Fruit fly (Drosophila melanogaster): ENCODE data around the gene CG31140.

Gene CG31140

DNA sequence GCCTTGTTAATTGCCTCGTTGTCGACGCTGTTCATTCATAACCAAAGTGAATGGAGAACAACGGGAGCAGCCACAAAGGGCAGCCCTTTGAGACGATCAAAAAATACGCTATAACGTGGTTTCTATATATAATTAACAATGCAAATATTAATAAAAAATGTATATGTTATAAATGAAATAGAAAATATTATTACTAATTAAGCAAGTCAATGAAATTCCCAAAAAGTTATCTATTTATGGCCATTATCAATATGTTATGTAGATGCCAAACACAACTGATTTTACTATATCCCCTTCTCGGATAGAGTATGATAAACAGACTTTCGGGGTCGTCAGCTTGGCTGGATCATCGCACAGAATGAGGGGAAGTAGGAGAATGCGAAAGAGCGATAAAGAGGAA is 6.5 kb downstream of the CG31140 start (continued):
- TF ChIP-seq CG13894 (tag; optimal IDR thresholded peaks at IDR 0.05), result no peak
- no peak for TF ChIP-seq CHES-1-like (GFP tag; optimal IDR thresholded peaks at IDR 0.05)
- TF ChIP-seq CG2199 (GFP tag; IDR thresholded peaks at IDR 0.05), result no peak
- no peak for TF ChIP-seq pzg (GFP tag; optimal IDR thresholded peaks at IDR 0.05)
- peak; percentile 47 for TF ChIP-seq NfI (GFP tag; optimal IDR thresholded peaks at IDR 0.05)
- no peak for TF ChIP-seq CG12769 (tag; optimal IDR thresholded peaks at IDR 0.05)
- peak; percentile 62 for TF ChIP-seq Hmr (GFP tag; optimal IDR thresholded peaks at IDR 0.05)
- TF ChIP-seq CG11093 (GFP tag; IDR thresholded peaks at IDR 0.05), result no peak
- peak; percentile 78 for TF ChIP-seq CG2678 (tag; optimal IDR thresholded peaks at IDR 0.05)
- no peak for TF ChIP-seq ro (GFP tag; IDR thresholded peaks at IDR 0.05)
- no peak for TF ChIP-seq NC2α (GFP tag; optimal IDR thresholded peaks at IDR 0.05)
- no peak; the same call in 1 of the 2 replicates for TF ChIP-seq Xrp1 (GFP tag; IDR thresholded peaks at IDR 0.05)
- peak; percentile 48 for TF ChIP-seq CG30403 (GFP tag; optimal IDR thresholded peaks at IDR 0.05)
- peak; percentile 76 for TF ChIP-seq tgo (GFP tag; IDR thresholded peaks at IDR 0.05)
- TF ChIP-seq CG8281 (tag; optimal IDR thresholded peaks at IDR 0.05), result peak; percentile 10
- no peak for TF ChIP-seq CG6791 (GFP tag; IDR thresholded peaks at IDR 0.05; ENCODE audit: partially characterized antibody)
- no peak for TF ChIP-seq CG15073 (GFP tag; optimal IDR thresholded peaks at IDR 0.05)
- TF ChIP-seq psq (GFP tag; optimal IDR thresholded peaks at IDR 0.05), result no peak
- TF ChIP-seq CG17568 (GFP tag; optimal IDR thresholded peaks at IDR 0.05), result no peak
- no peak for TF ChIP-seq CG1832 (GFP tag; optimal IDR thresholded peaks at IDR 0.05)
- TF ChIP-seq CG10366 (GFP tag; IDR thresholded peaks at IDR 0.05), result peak; percentile 53
- no peak for TF ChIP-seq usp (GFP tag; optimal IDR thresholded peaks at IDR 0.05)
- peak; percentile 49; the same call in 1 of the 3 replicates for TF ChIP-seq ken (GFP tag; IDR thresholded peaks at IDR 0.05)
- no peak for TF ChIP-seq mirr (GFP tag; optimal IDR thresholded peaks at IDR 0.05)
- TF ChIP-seq Spps (tag; optimal IDR thresholded peaks at IDR 0.05), result no peak
- no peak for TF ChIP-seq D (optimal IDR thresholded peaks at IDR 0.05)
- no peak for TF ChIP-seq D (GFP tag; optimal IDR thresholded peaks at IDR 0.05)
- TF ChIP-seq bcd (GFP tag; optimal IDR thresholded peaks at IDR 0.05), result no peak
- TF ChIP-seq ttk (GFP tag; IDR thresholded peaks at IDR 0.05), result 0 out of 2 replicates have a peak, but pooled peaks have one; percentile 8
- TF ChIP-seq CG2129 (GFP tag; IDR thresholded peaks at IDR 0.05; ENCODE audit: partially characterized antibody), result no peak
- no peak for TF ChIP-seq Ravus (GFP tag; IDR thresholded peaks at IDR 0.05)
- TF ChIP-seq Gug (GFP tag; IDR thresholded peaks at IDR 0.05), result no peak
- TF ChIP-seq CG7745 (tag; optimal IDR thresholded peaks at IDR 0.05), result no peak
- TF ChIP-seq CG6654 (GFP tag; optimal IDR thresholded peaks at IDR 0.05), result no peak
- peak; percentile 25 for TF ChIP-seq CG15601 (tag; optimal IDR thresholded peaks at IDR 0.05)
- no peak for TF ChIP-seq Adf1 (GFP tag; IDR thresholded peaks at IDR 0.05)
- peak; percentile 34 for TF ChIP-seq gsb-n (tag; optimal IDR thresholded peaks at IDR 0.05)
- TF ChIP-seq CG11504 (tag; optimal IDR thresholded peaks at IDR 0.05), result peak; percentile 75
- peak; percentile 61 for TF ChIP-seq unpg (GFP tag; optimal IDR thresholded peaks at IDR 0.05)
- peak; percentile 43; the same call in 1 of the 2 replicates for TF ChIP-seq E2f2 (GFP tag; IDR thresholded peaks at IDR 0.05)
- TF ChIP-seq HLH54F (GFP tag; optimal IDR thresholded peaks at IDR 0.05), result no peak
- 0 out of 2 replicates have a peak, but pooled peaks have one; percentile 27 for TF ChIP-seq CG1024 (GFP tag; IDR thresholded peaks at IDR 0.05)
- no peak for TF ChIP-seq CG16779 (GFP tag; IDR thresholded peaks at IDR 0.05)
- TF ChIP-seq CG10654 (GFP tag; optimal IDR thresholded peaks at IDR 0.05), result no peak
- no peak for TF ChIP-seq disco-r (GFP tag; optimal IDR thresholded peaks at IDR 0.05)
- TF ChIP-seq CG14667 (GFP tag; IDR thresholded peaks at IDR 0.05), result 0 out of 2 replicates have a peak, but pooled peaks have one; percentile 45
- peak; percentile 40 for TF ChIP-seq CG17385 (GFP tag; optimal IDR thresholded peaks at IDR 0.05)
- TF ChIP-seq ac (GFP tag; optimal IDR thresholded peaks at IDR 0.05), result no peak
- TF ChIP-seq CG3847 (GFP tag; IDR thresholded peaks at IDR 0.05), result peak; percentile 58
- TF ChIP-seq D19B (GFP tag; optimal IDR thresholded peaks at IDR 0.05), result no peak
- no peak for TF ChIP-seq CG33213 (GFP tag; optimal IDR thresholded peaks at IDR 0.05)
- TF ChIP-seq NFAT (GFP tag; IDR thresholded peaks at IDR 0.05), result 0 out of 2 replicates have a peak, but pooled peaks have one; percentile 3

All from whole organism, embryonic.